Worm (Caenorhabditis elegans): ENCODE data around the gene T09A5.4.

The T09A5.4 gene

ce11 chrII:7870632-7871031 lies 24.6 kb downstream of the T09A5.4 start (continued):
- TF ChIP-seq php-3 (GFP tag; IDR thresholded peaks at IDR 0.05) (no peak), pqm-1 (tag; optimal IDR thresholded peaks at IDR 0.05) (no peak), lin-1 (GFP tag; IDR thresholded peaks at IDR 0.05) (no peak), unc-39 (tag; optimal IDR thresholded peaks at IDR 0.05) (no peak), pha-4 (GFP tag; IDR thresholded peaks at IDR 0.05) (no peak), pha-4 (tag; optimal IDR thresholded peaks at IDR 0.05) (no peak), unc-130 (GFP tag; optimal IDR thresholded peaks at IDR 0.05) (no peak), attf-4 (tag; optimal IDR thresholded peaks at IDR 0.05) (no peak), dpl-1 (GFP tag; optimal IDR thresholded peaks at IDR 0.05) (peak; percentile 43), lin-39 (tag; optimal IDR thresholded peaks at IDR 0.05) (no peak), ceh-82 (tag; optimal IDR thresholded peaks at IDR 0.05) (no peak), nhr-6 (tag; optimal IDR thresholded peaks at IDR 0.05) (peak; percentile 35), sdz-12 (GFP tag; optimal IDR thresholded peaks at IDR 0.05) (no peak), nhr-48 (tag; optimal IDR thresholded peaks at IDR 0.05) (no peak), nhr-102 (tag; optimal IDR thresholded peaks at IDR 0.05) (no peak), ztf-11 (tag; optimal IDR thresholded peaks at IDR 0.05) (no peak), lin-38 (GFP tag; IDR thresholded peaks at IDR 0.05) (0 out of 2 replicates have a peak, but pooled peaks have one; percentile 40), zip-11 (GFP tag; IDR thresholded peaks at IDR 0.05) (no peak), nhr-41 (GFP tag; IDR thresholded peaks at IDR 0.05) (no peak), mxl-2 (GFP tag; conservative IDR thresholded peaks at IDR 0.05) (no peak), nhr-28 (tag; optimal IDR thresholded peaks at IDR 0.05) (peak; percentile 21), T20F7.1 (GFP tag; optimal IDR thresholded peaks at IDR 0.05) (peak; percentile 78), ZK546.5 (tag; optimal IDR thresholded peaks at IDR 0.05) (no peak), madf-5 (GFP tag; IDR thresholded peaks at IDR 0.05) (no peak), rbr-2 (tag; optimal IDR thresholded peaks at IDR 0.05) (peak; percentile 25), hlh-11 (tag; optimal IDR thresholded peaks at IDR 0.05) (peak; percentile 22), ceh-20 (GFP tag; IDR thresholded peaks at IDR 0.05) (no peak)

DNA sequence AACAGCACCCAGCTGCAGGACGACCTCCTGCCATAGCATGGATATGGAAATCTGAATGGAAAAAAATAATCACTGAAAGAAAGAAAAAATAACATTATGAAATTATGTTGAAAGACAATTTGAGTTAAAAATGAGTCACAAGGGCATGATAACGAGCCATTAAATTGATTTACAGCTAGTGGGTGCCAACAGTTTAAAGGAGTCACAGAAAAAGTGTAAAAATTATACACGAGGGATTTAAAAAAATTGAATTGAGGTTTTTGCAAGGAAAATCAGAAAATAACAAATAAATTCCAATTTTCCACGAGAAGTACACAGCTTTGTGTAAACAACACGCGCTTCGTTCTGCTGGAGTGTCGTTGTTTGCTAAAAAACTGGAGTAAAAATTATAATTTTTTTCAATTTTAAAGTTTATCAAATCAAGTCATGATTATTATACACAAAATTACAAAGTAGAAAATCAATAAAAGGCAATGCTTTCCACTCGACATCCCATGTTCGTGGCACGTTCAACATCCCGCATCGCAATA lies 27.9 kb downstream of the T09A5.4 start, which contains the start of gene T01H3.3:
T01H3.3 (minus strand) TSS at position 51 of the 530 bp plus-strand sequence.
- TF ChIP-seq aha-1 (tag): peak; percentile 86
- TF ChIP-seq saeg-2 (GFP tag; IDR thresholded peaks at IDR 0.05): no peak
- TF ChIP-seq attf-4 (tag; optimal IDR thresholded peaks at IDR 0.05): no peak
- peak; percentile 96 for TF ChIP-seq T20F7.1 (GFP tag; optimal IDR thresholded peaks at IDR 0.05)
- peak; percentile 20; the same call in 1 of the 2 replicates for TF ChIP-seq lin-38 (GFP tag; IDR thresholded peaks at IDR 0.05)
- peak; percentile 21 for TF ChIP-seq nhr-6 (tag; optimal IDR thresholded peaks at IDR 0.05)
- no peak for TF ChIP-seq ceh-82 (tag; optimal IDR thresholded peaks at IDR 0.05)
- TF ChIP-seq nhr-10 (tag; optimal IDR thresholded peaks at IDR 0.05): no peak
- no peak for TF ChIP-seq ZK337.2 (GFP tag; IDR thresholded peaks at IDR 0.05)
- no peak for TF ChIP-seq madf-9 (GFP tag; conservative IDR thresholded peaks at IDR 0.05)
- no peak for TF ChIP-seq F44E2.7 (GFP tag; IDR thresholded peaks at IDR 0.05)
- no peak for TF ChIP-seq lim-7 (GFP tag; IDR thresholded peaks at IDR 0.05)
- TF ChIP-seq lsy-2 (tag; optimal IDR thresholded peaks at IDR 0.05): peak in 1 of 2 experiments; percentile 83
- TF ChIP-seq nhr-41 (GFP tag; IDR thresholded peaks at IDR 0.05): no peak
- TF ChIP-seq hlh-11 (tag; optimal IDR thresholded peaks at IDR 0.05): no peak
- TF ChIP-seq rbr-2 (tag; optimal IDR thresholded peaks at IDR 0.05): peak; percentile 16
- TF ChIP-seq hlh-30 (tag; optimal IDR thresholded peaks at IDR 0.05; ENCODE audit: insufficient read depth): peak; percentile 30
- no peak for TF ChIP-seq snpc-1.2 (GFP tag; IDR thresholded peaks at IDR 0.05)
- peak; percentile 59 for TF ChIP-seq Y48G9A.11 (GFP tag; IDR thresholded peaks at IDR 0.05)
- no peak for TF ChIP-seq ceh-62 (tag; optimal IDR thresholded peaks at IDR 0.05)
- peak; percentile 30 for TF ChIP-seq dve-1 (tag; optimal IDR thresholded peaks at IDR 0.05; ENCODE audit: insufficient read depth)
- TF ChIP-seq dpl-1 (GFP tag; optimal IDR thresholded peaks at IDR 0.05): peak; percentile 41
- TF ChIP-seq egl-27 (tag; optimal IDR thresholded peaks at IDR 0.05): no peak
- TF ChIP-seq mes-2 (tag; optimal IDR thresholded peaks at IDR 0.05; ENCODE audit: poor library complexity, severe bottlenecking): peak; percentile 67
- no peak for TF ChIP-seq ceh-32 (tag; optimal IDR thresholded peaks at IDR 0.05; ENCODE audit: poor library complexity)
- no peak for TF ChIP-seq mdl-1 (tag; optimal IDR thresholded peaks at IDR 0.05)
- TF ChIP-seq F49E8.2 (tag; optimal IDR thresholded peaks at IDR 0.05; ENCODE audit: borderline replicate concordance): no peak
- no peak for TF ChIP-seq snpc-4 (tag; optimal IDR thresholded peaks at IDR 0.05)
- TF ChIP-seq mep-1 (tag; optimal IDR thresholded peaks at IDR 0.05): no peak
- no peak for TF ChIP-seq jun-1 (tag; optimal IDR thresholded peaks at IDR 0.05)
- no peak for TF ChIP-seq ceh-28 (tag; optimal IDR thresholded peaks at IDR 0.05)
- no peak for TF ChIP-seq ama-1 (optimal IDR thresholded peaks at IDR 0.05)
- no peak for TF ChIP-seq lin-1 (GFP tag; IDR thresholded peaks at IDR 0.05)
